Worm (Caenorhabditis elegans) whole organism, young adult: ENCODE data around the gene srw-22.

Source experiments
- B0019.2 ChIP-seq: fragments of 200-800 bp; sonication (Bioruptor generic); conservative IDR thresholded peaks from 2 replicates; pipeline ENCODE4 v1.3.6; 2022; ENCODE audit warnings: missing genetic modification reagents, missing genetic modification characterization, missing compliant biosample characterization
- B0035.1 ChIP-seq: sonication (generic microtip); optimal IDR thresholded peaks from 2 replicates; lab custom pipeline; 2016; ENCODE audit warnings: missing genetic modification characterization, mild to moderate bottlenecking, missing compliant biosample characterization, missing genotype, missing genetic modification reagents
- B0261.1 ChIP-seq: sonication (generic microtip); optimal IDR thresholded peaks from 2 replicates; lab custom pipeline; 2016; ENCODE audit warnings: mild to moderate bottlenecking, missing genetic modification characterization, moderate library complexity, missing compliant biosample characterization
- C17E4.6 ChIP-seq: fragments of 200-800 bp; sonication (Bioruptor generic); IDR thresholded peaks from 2 replicates; pipeline ENCODE4 v1.3.6; 2022; ENCODE audit warnings: missing genetic modification reagents, missing genetic modification characterization, missing compliant biosample characterization
- D2030.7 ChIP-seq: fragments of 200-800 bp; sonication (Bioruptor generic); IDR thresholded peaks from 2 replicates; pipeline ENCODE4 v1.3.6; 2022; ENCODE audit warnings: missing genetic modification reagents, missing genetic modification characterization, missing compliant biosample characterization
- F23B12.7 ChIP-seq: sonication (generic microtip); optimal IDR thresholded peaks from 2 replicates; lab custom pipeline; 2017; ENCODE audit warnings: missing genetic modification characterization, mild to moderate bottlenecking, missing compliant biosample characterization, antibody characterized with exemption, moderate library complexity; ENCODE audit not compliant: insufficient read depth
- F33H1.4 ChIP-seq: fragments of 200-800 bp; sonication (Bioruptor generic); IDR thresholded peaks from 2 replicates; pipeline ENCODE4 v1.3.6; 2022; ENCODE audit warnings: missing genetic modification reagents, missing genetic modification characterization, missing compliant biosample characterization
- F37B4.10 ChIP-seq: fragments of 200-800 bp; sonication (Bioruptor generic); IDR thresholded peaks from 2 replicates; pipeline ENCODE4 v1.3.6; 2022; ENCODE audit warnings: missing genetic modification characterization, missing compliant biosample characterization
- F52B5.7 ChIP-seq: sonication (generic microtip); optimal IDR thresholded peaks from 2 replicates; lab custom pipeline; 2016; ENCODE audit warnings: mild to moderate bottlenecking, missing genetic modification characterization, missing compliant biosample characterization
- F57A8.1 ChIP-seq: fragments of 200-800 bp; sonication (Bioruptor generic); optimal IDR thresholded peaks from 2 replicates; lab custom pipeline; 2018; ENCODE audit warnings: mild to moderate bottlenecking, missing genetic modification characterization, moderate library complexity, missing compliant biosample characterization
- K11D2.4 ChIP-seq: fragments of 200-800 bp; sonication (Bioruptor generic); IDR thresholded peaks from 2 replicates; pipeline ENCODE4 v1.3.6; 2022; ENCODE audit warnings: missing genetic modification reagents, missing genetic modification characterization, missing compliant biosample characterization
- Y56A3A.18 ChIP-seq: fragments of 200-800 bp; sonication (Bioruptor generic); IDR thresholded peaks from 2 replicates; pipeline ENCODE4 v1.3.6; 2022; ENCODE audit warnings: missing genetic modification reagents, missing genetic modification characterization, missing compliant biosample characterization
- Y95B8A.8 ChIP-seq: fragments of 200-800 bp; sonication (Bioruptor generic); IDR thresholded peaks from 2 replicates; pipeline ENCODE4 v1.3.6; 2022; ENCODE audit warnings: missing genetic modification reagents, missing genetic modification characterization, missing compliant biosample characterization
- atf-7 ChIP-seq: sonication (generic microtip); optimal IDR thresholded peaks from 2 replicates; lab custom pipeline; 2017; ENCODE audit warnings: mild to moderate bottlenecking, missing genetic modification characterization, missing compliant biosample characterization
- cebp-1 ChIP-seq, 2 experiments: fragments of 200-800 bp in 1 of 2; sonication (Bioruptor generic) in 1 of 2; sonication (generic microtip) in 1 of 2; IDR thresholded peaks in 1 of 2; optimal IDR thresholded peaks in 1 of 2; 2 replicates each; pipeline versions ENCODE4 v1.3.6 to Lab custom; 2017 to 2022; ENCODE audit warnings: missing compliant biosample characterization in 2 of 2, missing genetic modification characterization in 2 of 2, mild to moderate bottlenecking in 1 of 2, missing genetic modification reagents in 1 of 2, moderate library complexity in 1 of 2
- ceh-100 ChIP-seq: fragments of 200-800 bp; sonication (Bioruptor generic); IDR thresholded peaks from 2 replicates; pipeline ENCODE4 v1.3.6; 2022; ENCODE audit warnings: missing genetic modification reagents, missing genetic modification characterization, missing compliant biosample characterization
- ceh-58 ChIP-seq: fragments of 200-800 bp; sonication (Bioruptor generic); IDR thresholded peaks from 2 replicates; pipeline ENCODE4 v1.3.6; 2022; ENCODE audit warnings: missing genetic modification characterization, missing compliant biosample characterization
- ceh-79 ChIP-seq: sonication (generic microtip); optimal IDR thresholded peaks from 2 replicates; lab custom pipeline; 2017; ENCODE audit warnings: mild to moderate bottlenecking, missing genetic modification characterization, missing compliant biosample characterization
- egl-44 ChIP-seq: fragments of 200-800 bp; sonication (Bioruptor generic); IDR thresholded peaks from 2 replicates; pipeline ENCODE4 v1.3.6; 2022; ENCODE audit warnings: missing genetic modification reagents, missing genetic modification characterization, missing compliant biosample characterization
- ekl-4 ChIP-seq: fragments of 200-800 bp; sonication (Bioruptor generic); IDR thresholded peaks from 2 replicates; pipeline ENCODE4 v1.3.6; 2022; ENCODE audit warnings: missing genetic modification reagents, missing genetic modification characterization, missing compliant biosample characterization
- ets-4 ChIP-seq: fragments of 200-800 bp; sonication (Bioruptor generic); optimal IDR thresholded peaks from 2 replicates; lab custom pipeline; 2018; ENCODE audit warnings: mild to moderate bottlenecking, missing genetic modification characterization, missing compliant biosample characterization
- hmg-1.2 ChIP-seq: fragments of 200-800 bp; sonication (Bioruptor generic); IDR thresholded peaks from 2 replicates; pipeline ENCODE4 v1.3.6; 2022; ENCODE audit warnings: missing genetic modification reagents, missing genetic modification characterization, missing compliant biosample characterization
- hsf-1 ChIP-seq: fragments of 200-800 bp; sonication (Bioruptor generic); IDR thresholded peaks from 2 replicates; pipeline ENCODE4 v1.3.6; 2022; ENCODE audit warnings: missing genetic modification reagents, missing genetic modification characterization, missing compliant biosample characterization
- lag-1 ChIP-seq: fragments of 200-800 bp; sonication (Bioruptor generic); IDR thresholded peaks from 2 replicates; pipeline ENCODE4 v1.3.6; 2022; ENCODE audit warnings: missing genetic modification reagents, missing genetic modification characterization, missing compliant biosample characterization
- let-526 ChIP-seq: fragments of 200-800 bp; sonication (Bioruptor generic); IDR thresholded peaks from 2 replicates; pipeline ENCODE4 v1.3.6; 2022; ENCODE audit warnings: missing genetic modification reagents, missing genetic modification characterization, missing compliant biosample characterization
- lin-26 ChIP-seq: fragments of 200-800 bp; sonication (Bioruptor generic); IDR thresholded peaks from 2 replicates; pipeline ENCODE4 v1.3.6; 2022; ENCODE audit warnings: missing genetic modification reagents, missing genetic modification characterization, missing compliant biosample characterization
- lin-54 ChIP-seq: fragments of 200-800 bp; sonication (Bioruptor generic); optimal IDR thresholded peaks from 2 replicates; lab custom pipeline; 2018; ENCODE audit warnings: mild to moderate bottlenecking, missing genetic modification characterization, missing compliant biosample characterization
- lir-1 ChIP-seq: fragments of 200-800 bp; sonication (Bioruptor generic); conservative IDR thresholded peaks from 2 replicates; pipeline ENCODE4 v1.3.6; 2022; ENCODE audit warnings: missing genetic modification reagents, missing genetic modification characterization, missing compliant biosample characterization
- madf-6 ChIP-seq: fragments of 200-800 bp; sonication (Bioruptor generic); IDR thresholded peaks from 2 replicates; pipeline ENCODE4 v1.3.6; 2022; ENCODE audit warnings: missing genetic modification reagents, missing genetic modification characterization, missing compliant biosample characterization
- madf-8 ChIP-seq: fragments of 200-800 bp; sonication (Bioruptor generic); conservative IDR thresholded peaks from 2 replicates; pipeline ENCODE4 v1.3.6; 2022; ENCODE audit warnings: missing genetic modification reagents, missing genetic modification characterization, missing compliant biosample characterization
- mxl-1 ChIP-seq: sonication (generic microtip); optimal IDR thresholded peaks from 2 replicates; lab custom pipeline; 2016; ENCODE audit warnings: missing genetic modification characterization, missing compliant biosample characterization
- nfya-1 ChIP-seq: sonication (generic microtip); optimal IDR thresholded peaks from 2 replicates; lab custom pipeline; 2017; ENCODE audit warnings: antibody characterized with exemption, missing compliant biosample characterization, missing genetic modification characterization, borderline replicate concordance; ENCODE audit not compliant: insufficient read depth
- nfya-2 ChIP-seq: fragments of 200-800 bp; sonication (Bioruptor generic); IDR thresholded peaks from 2 replicates; pipeline ENCODE4 v1.3.6; 2022; ENCODE audit warnings: missing genetic modification reagents, missing genetic modification characterization, missing compliant biosample characterization
- nfyb-1 ChIP-seq: fragments of 200-800 bp; sonication (Bioruptor generic); IDR thresholded peaks from 2 replicates; pipeline ENCODE4 v1.3.6; 2022; ENCODE audit warnings: missing genetic modification reagents, missing genetic modification characterization, missing compliant biosample characterization
- nhr-179 ChIP-seq: sonication (generic microtip); optimal IDR thresholded peaks from 2 replicates; lab custom pipeline; 2016; ENCODE audit warnings: mild to moderate bottlenecking, missing genetic modification characterization, missing compliant biosample characterization
- pha-4 ChIP-seq: fragments of 150-350 bp; sonication (generic microtip); optimal IDR thresholded peaks from 2 replicates; lab custom pipeline; 2014; ENCODE audit warnings: missing biosample characterization, missing genetic modification reagents, missing genetic modification characterization
- rec-8 ChIP-seq, 2 experiments: sonication (generic microtip); optimal IDR thresholded peaks; 2 replicates each; lab custom pipeline; 2016; ENCODE audit warnings: mild to moderate bottlenecking in 2 of 2, missing genetic modification characterization in 2 of 2, missing genetic modification reagents in 2 of 2, missing genotype in 2 of 2, missing biosample characterization in 1 of 2, missing compliant biosample characterization in 1 of 2, moderate library complexity in 1 of 2
- rpc-1 ChIP-seq, 2 experiments: fragments of 150-350 bp in 1 of 2; sonication (generic microtip) in 1 of 2; optimal IDR thresholded peaks; 2 replicates each; lab custom pipeline; 2014 to 2018; ENCODE audit warnings: missing biosample characterization in 1 of 2, missing genetic modification characterization in 1 of 2, missing genetic modification reagents in 1 of 2, missing genotype in 1 of 2
- snpc-1.3 ChIP-seq: sonication (generic microtip); optimal IDR thresholded peaks from 2 replicates; lab custom pipeline; 2017; ENCODE audit warnings: missing genetic modification characterization, mild to moderate bottlenecking, missing compliant biosample characterization, antibody characterized with exemption, moderate library complexity, missing genotype, missing genetic modification reagents; ENCODE audit not compliant: insufficient read depth
- ztf-25 ChIP-seq: fragments of 200-800 bp; sonication (Bioruptor generic); IDR thresholded peaks from 2 replicates; pipeline ENCODE4 v1.3.6; 2022; ENCODE audit warnings: missing genetic modification reagents, missing genetic modification characterization, missing compliant biosample characterization

The srw-22 gene

ce11 chrV:15268302-15268701 lies at the start of gene srw-22:
TSS of gene srw-22 (plus strand) at chrV:15268602.
- TF ChIP-seq ceh-100 (GFP tag; lab: Robert Waterston, UW) (no peak), nfyb-1 (no peak), Y56A3A.18 (GFP tag; lab: Robert Waterston, UW) (no peak), Y95B8A.8 (no peak), lin-26 (GFP tag; lab: Robert Waterston, UW) (no peak), rec-8 (tag; optimal IDR thresholded peaks at IDR 0.05; lab: Kevin White, UChicago) (no peak), mxl-1 (tag; lab: Kevin White, UChicago) (no peak), hsf-1 (GFP tag; lab: Robert Waterston, UW) (no peak), let-526 (GFP tag; lab: Robert Waterston, UW) (no peak)

- TF ChIP-seq D2030.7 (GFP tag; lab: Robert Waterston, UW) (no peak), ets-4 (GFP tag; lab: Kevin White, UChicago) (no peak), pha-4 (no peak), let-526 (GFP tag; lab: Robert Waterston, UW) (no peak), F52B5.7 (tag; lab: Kevin White, UChicago) (no peak), snpc-1.3 (tag; lab: Kevin White, UChicago) (no peak), Y95B8A.8 (no peak), K11D2.4 (GFP tag; lab: Robert Waterston, UW) (no peak)
Observed at ce11 chrV:15221330-15221729, 47.1 kb upstream of the srw-22 start, which contains the start of gene irld-25. TSS of gene irld-25 (plus strand) at chrV:15221630.

- TF ChIP-seq nfya-2 (GFP tag; lab: Robert Waterston, UW) (no peak), ztf-25 (GFP tag; lab: Robert Waterston, UW) (no peak), ekl-4 (GFP tag; lab: Robert Waterston, UW) (no peak), madf-8 (no peak), cebp-1 (GFP tag; IDR thresholded peaks at IDR 0.05; lab: Robert Waterston, UW) (no peak), cebp-1 (tag; optimal IDR thresholded peaks at IDR 0.05; lab: Kevin White, UChicago) (no peak), B0261.1 (tag; lab: Kevin White, UChicago) (no peak), ceh-79 (tag; lab: Kevin White, UChicago) (no peak), F33H1.4 (GFP tag; lab: Robert Waterston, UW) (no peak), lin-54 (GFP tag; lab: Kevin White, UChicago) (no peak), nhr-179 (tag; lab: Kevin White, UChicago) (no peak), Y56A3A.18 (GFP tag; lab: Robert Waterston, UW) (no peak)
Observed at ce11 chrV:15223668-15224067, 44.7 kb upstream of the srw-22 start, which contains the start of gene srw-24. TSS of gene srw-24 (plus strand) at chrV:15223968.

ce11 chrV:15225650-15226049 lies 42.8 kb upstream of the srw-22 start, which contains the start of gene srw-14:
TSS of gene srw-14 (plus strand) at chrV:15225950.
- TF ChIP-seq egl-44 (GFP tag; lab: Robert Waterston, UW) (no peak), hmg-1.2 (no peak), madf-6 (GFP tag; lab: Robert Waterston, UW) (no peak)

ce11 chrV:15226206-15226605 lies 42.2 kb upstream of the srw-22 start:
- TF ChIP-seq rpc-1 (optimal IDR thresholded peaks at IDR 0.05; lab: Kevin White, UChicago) (no peak), rpc-1 (tag; optimal IDR thresholded peaks at IDR 0.05; lab: Kevin White, UChicago) (no peak), lin-26 (GFP tag; lab: Robert Waterston, UW) (no peak), C17E4.6 (GFP tag; lab: Robert Waterston, UW) (no peak), F37B4.10 (no peak), lag-1 (GFP tag; lab: Robert Waterston, UW) (no peak), ceh-58 (no peak), nfya-1 (tag; lab: Kevin White, UChicago) (no peak), atf-7 (tag; lab: Kevin White, UChicago) (no peak), F23B12.7 (no peak), F57A8.1 (no peak), lir-1 (GFP tag; lab: Robert Waterston, UW) (no peak), egl-44 (GFP tag; lab: Robert Waterston, UW) (no peak), B0019.2 (GFP tag; lab: Robert Waterston, UW) (no peak), B0261.1 (tag; lab: Kevin White, UChicago) (no peak), B0035.1 (no peak), ets-4 (GFP tag; lab: Kevin White, UChicago) (no peak)
